Worm (Caenorhabditis elegans): ENCODE measurements around the gene glb-10.

The glb-10 gene

ce11 chrII:6311459-6311858, 2.4 kb upstream of the glb-10 start:
- TF ChIP-seq W03F9.2 (tag; optimal IDR thresholded peaks at IDR 0.05) (no peak), him-1 (tag; optimal IDR thresholded peaks at IDR 0.05) (no peak), dao-5 (tag; optimal IDR thresholded peaks at IDR 0.05) (no peak)

- TF ChIP-seq W03F9.2 (tag; optimal IDR thresholded peaks at IDR 0.05) = no peak
Measured at ce11 chrII:6306125-6306524, 3.0 kb downstream of the glb-10 start, which contains the start of gene C29F5.8. C29F5.8 (plus strand) TSS chrII:6306425.

- no peak for TF ChIP-seq him-1 (tag; optimal IDR thresholded peaks at IDR 0.05)
- no peak for TF ChIP-seq dao-5 (tag; optimal IDR thresholded peaks at IDR 0.05)
- TF ChIP-seq W03F9.2 (tag; optimal IDR thresholded peaks at IDR 0.05) = no peak
Measured at ce11 chrII:6303209-6303740, 5.8 kb downstream of the glb-10 start, which contains the start of gene C29F5.1. C29F5.1 (plus strand) TSS chrII:6303525.

ce11 chrII:6294261-6294660, 14.8 kb downstream of the glb-10 start, which contains the start of gene mps-1:
mps-1 (minus strand) TSS chrII:6294361.
- TF ChIP-seq dao-5 (tag; optimal IDR thresholded peaks at IDR 0.05) (no peak), W03F9.2 (tag; optimal IDR thresholded peaks at IDR 0.05) (no peak), him-1 (tag; optimal IDR thresholded peaks at IDR 0.05) (no peak)

ce11 chrII:6292527-6292926, 16.6 kb downstream of the glb-10 start, which contains the start of gene nyn-3:
nyn-3 (minus strand) TSS chrII:6292627.
- TF ChIP-seq dao-5 (tag; optimal IDR thresholded peaks at IDR 0.05) (no peak), W03F9.2 (tag; optimal IDR thresholded peaks at IDR 0.05) (no peak), him-1 (tag; optimal IDR thresholded peaks at IDR 0.05) (no peak)

- TF ChIP-seq W03F9.2 (tag; optimal IDR thresholded peaks at IDR 0.05) (no peak), him-1 (tag; optimal IDR thresholded peaks at IDR 0.05) (no peak), dao-5 (tag; optimal IDR thresholded peaks at IDR 0.05) (no peak)
Measured at ce11 chrII:6290047-6290582, 19.0 kb downstream of the glb-10 start, which contains the start of gene upb-1. upb-1 (minus strand) TSS chrII:6290097.

- TF ChIP-seq him-1 (tag; optimal IDR thresholded peaks at IDR 0.05) (no peak), dao-5 (tag; optimal IDR thresholded peaks at IDR 0.05) (no peak), W03F9.2 (tag; optimal IDR thresholded peaks at IDR 0.05) (no peak)
Measured at ce11 chrII:6288104-6288503, 21.0 kb downstream of the glb-10 start.

- no peak for TF ChIP-seq him-1 (tag; optimal IDR thresholded peaks at IDR 0.05)
- TF ChIP-seq W03F9.2 (tag; optimal IDR thresholded peaks at IDR 0.05) = no peak
- TF ChIP-seq dao-5 (tag; optimal IDR thresholded peaks at IDR 0.05) = no peak
Measured at ce11 chrII:6286865-6287264, 22.2 kb downstream of the glb-10 start, which contains the start of gene F13H8.6. F13H8.6 (minus strand) TSS chrII:6286965.

- TF ChIP-seq W03F9.2 (tag; optimal IDR thresholded peaks at IDR 0.05) = no peak
- TF ChIP-seq him-1 (tag; optimal IDR thresholded peaks at IDR 0.05) = no peak
- TF ChIP-seq dao-5 (tag; optimal IDR thresholded peaks at IDR 0.05) = no peak
Measured at ce11 chrII:6283074-6283473, 26.0 kb downstream of the glb-10 start, which contains the start of gene F13H8.1. F13H8.1 (plus strand) TSS chrII:6283384.

ce11 chrII:6281903-6282302, 27.2 kb downstream of the glb-10 start:
- no peak for TF ChIP-seq W03F9.2 (tag; optimal IDR thresholded peaks at IDR 0.05)
- no peak for TF ChIP-seq him-1 (tag; optimal IDR thresholded peaks at IDR 0.05)
- no peak for TF ChIP-seq dao-5 (tag; optimal IDR thresholded peaks at IDR 0.05)

ce11 chrII:6281002-6281401, 28.1 kb downstream of the glb-10 start, which contains the start of gene scly-1:
scly-1 (minus strand) TSS chrII:6281102.
- TF ChIP-seq W03F9.2 (tag; optimal IDR thresholded peaks at IDR 0.05) = no peak
- TF ChIP-seq dao-5 (tag; optimal IDR thresholded peaks at IDR 0.05) = no peak
- no peak for TF ChIP-seq him-1 (tag; optimal IDR thresholded peaks at IDR 0.05)

- TF ChIP-seq dao-5 (tag; optimal IDR thresholded peaks at IDR 0.05) = no peak
- TF ChIP-seq him-1 (tag; optimal IDR thresholded peaks at IDR 0.05) = no peak
- TF ChIP-seq W03F9.2 (tag; optimal IDR thresholded peaks at IDR 0.05) = no peak
Measured at ce11 chrII:6273916-6274315, 35.2 kb downstream of the glb-10 start, which contains the start of gene bpl-1. bpl-1 (plus strand) TSS chrII:6274216.

- TF ChIP-seq W03F9.2 (tag; optimal IDR thresholded peaks at IDR 0.05) (peak; percentile 29), dao-5 (tag; optimal IDR thresholded peaks at IDR 0.05) (no peak)
Measured at ce11 chrII:6269805-6270414, 39.2 kb downstream of the glb-10 start, which contains the start of gene F13H8.2. F13H8.2 (plus strand) TSS chrII:6270364.

ce11 chrII:6267983-6268382, 41.1 kb downstream of the glb-10 start, which contains the start of gene F13H8.8:
F13H8.8 (minus strand) TSS chrII:6268083.
- TF ChIP-seq him-1 (tag; optimal IDR thresholded peaks at IDR 0.05) = no peak
- no peak for TF ChIP-seq W03F9.2 (tag; optimal IDR thresholded peaks at IDR 0.05)
- no peak for TF ChIP-seq dao-5 (tag; optimal IDR thresholded peaks at IDR 0.05)
